Worm (Caenorhabditis elegans) whole organism, young adult: ENCODE results near the gene exc-15.

ENCODE experiments used
- D2030.7 ChIP-seq: fragments of 200-800 bp; sonication (Bioruptor generic); IDR thresholded peaks from 2 replicates; pipeline ENCODE4 v1.3.6; 2022; ENCODE audit warnings: missing genetic modification reagents, missing genetic modification characterization, missing compliant biosample characterization
- F49E8.2 ChIP-seq: sonication (generic microtip); optimal IDR thresholded peaks from 3 replicates; lab custom pipeline; 2017; ENCODE audit warnings: missing genetic modification characterization, mild to moderate bottlenecking, missing compliant biosample characterization, antibody characterized with exemption, moderate library complexity; ENCODE audit not compliant: insufficient read depth
- aptf-3 ChIP-seq: fragments of 200-800 bp; sonication (Bioruptor generic); IDR thresholded peaks from 2 replicates; pipeline ENCODE4 v1.3.6; 2022; ENCODE audit warnings: missing genetic modification characterization, missing compliant biosample characterization
- ceh-91 ChIP-seq: fragments of 200-800 bp; sonication (Bioruptor generic); IDR thresholded peaks from 2 replicates; pipeline ENCODE4 v1.3.6; 2022; ENCODE audit warnings: missing genetic modification reagents, missing genetic modification characterization, missing compliant biosample characterization
- mes-4 ChIP-seq: sonication (generic microtip); optimal IDR thresholded peaks from 2 replicates; lab custom pipeline; 2016; ENCODE audit warnings: missing genotype, missing genetic modification characterization, missing compliant biosample characterization
- pha-4 ChIP-seq: fragments of 150-350 bp; sonication (generic microtip); optimal IDR thresholded peaks from 2 replicates; lab custom pipeline; 2014; ENCODE audit warnings: missing biosample characterization, missing genetic modification reagents, missing genetic modification characterization

DNA sequence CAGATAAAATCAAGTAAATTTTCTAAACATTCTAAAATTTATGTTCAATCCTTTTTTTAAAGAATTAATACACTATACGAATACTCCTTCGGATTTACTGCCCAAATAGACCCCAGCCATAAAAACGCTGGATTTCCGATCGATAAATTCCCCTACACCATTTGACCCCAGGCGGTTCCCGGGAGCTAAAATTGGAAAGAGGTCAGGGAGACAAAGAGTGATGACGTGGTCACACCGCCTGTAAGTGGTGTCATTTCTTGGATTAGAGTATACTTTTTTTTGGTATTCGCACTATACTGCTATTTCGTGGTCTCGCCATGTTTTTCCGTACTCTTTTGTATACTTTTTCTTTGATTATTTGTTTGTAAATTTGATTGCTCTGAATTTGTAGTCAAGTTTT is 4.6 kb downstream of the exc-15 start:
- TF ChIP-seq mes-4 (tag; lab: Kevin White, UChicago): no peak
- TF ChIP-seq F49E8.2 (tag; lab: Kevin White, UChicago): no peak
- TF ChIP-seq pha-4 (tag; lab: Kevin White, UChicago): no peak
- TF ChIP-seq D2030.7 (GFP tag; lab: Robert Waterston, UW): no peak
- no peak for TF ChIP-seq aptf-3
- no peak for TF ChIP-seq ceh-91
